Worm (Caenorhabditis elegans): ENCODE data around the gene ZK856.11.

The ZK856.11 gene

DNA sequence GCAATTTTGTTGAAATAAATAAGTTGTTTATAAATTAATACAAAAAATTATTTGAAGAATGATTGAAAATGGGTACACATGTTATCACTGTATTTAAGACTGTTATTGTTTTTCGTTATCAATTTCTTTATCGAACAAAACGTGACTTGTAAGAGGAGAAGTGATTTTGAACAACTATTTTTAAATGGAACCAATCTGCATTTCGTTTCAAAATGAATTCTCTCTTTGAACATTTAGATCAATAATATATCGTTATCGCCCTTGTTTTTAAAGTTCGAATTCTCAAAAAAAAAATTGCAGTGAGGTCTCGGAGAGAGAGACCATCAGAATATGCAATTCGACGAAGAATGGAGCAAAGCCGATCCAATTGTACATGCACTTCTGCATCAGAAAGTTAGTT is 25.5 kb downstream of the ZK856.11 start, which contains the start of gene cul-5:
TSS of gene cul-5 (plus strand) at position 301 of the 400 bp plus-strand sequence.
- no peak for TF ChIP-seq pes-1 (GFP tag; IDR thresholded peaks at IDR 0.05)

DNA sequence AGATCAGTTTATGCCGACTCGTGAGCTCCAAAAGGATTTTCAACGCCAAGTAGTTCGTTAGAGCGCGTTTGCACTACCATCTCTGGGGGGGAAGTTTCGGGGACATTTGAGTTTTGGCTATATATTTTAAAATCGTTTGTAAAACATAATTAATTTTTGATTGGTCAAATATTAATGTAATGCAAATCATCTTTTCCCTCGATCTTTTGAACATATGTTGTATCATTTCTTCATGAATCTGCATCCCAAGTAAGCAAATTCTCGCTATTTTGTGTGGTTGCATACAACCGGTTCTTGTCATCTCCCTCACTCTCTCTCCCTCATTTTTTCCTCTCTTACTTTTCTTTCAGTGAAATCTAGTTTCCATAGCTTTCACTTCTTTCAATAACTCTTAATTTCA is 26.6 kb downstream of the ZK856.11 start:
- no peak for TF ChIP-seq scrt-1 (GFP tag; IDR thresholded peaks at IDR 0.05)
- TF ChIP-seq tbx-37 (GFP tag; conservative IDR thresholded peaks at IDR 0.05): no peak
- TF ChIP-seq F13C5.2 (tag; optimal IDR thresholded peaks at IDR 0.05): peak; percentile 44
- TF ChIP-seq aly-1 (tag; optimal IDR thresholded peaks at IDR 0.05): no peak
- no peak for TF ChIP-seq tbx-11 (GFP tag; IDR thresholded peaks at IDR 0.05)
- TF ChIP-seq ceh-36 (tag; optimal IDR thresholded peaks at IDR 0.05): no peak
- no peak for TF ChIP-seq ets-7 (tag; optimal IDR thresholded peaks at IDR 0.05)

DNA sequence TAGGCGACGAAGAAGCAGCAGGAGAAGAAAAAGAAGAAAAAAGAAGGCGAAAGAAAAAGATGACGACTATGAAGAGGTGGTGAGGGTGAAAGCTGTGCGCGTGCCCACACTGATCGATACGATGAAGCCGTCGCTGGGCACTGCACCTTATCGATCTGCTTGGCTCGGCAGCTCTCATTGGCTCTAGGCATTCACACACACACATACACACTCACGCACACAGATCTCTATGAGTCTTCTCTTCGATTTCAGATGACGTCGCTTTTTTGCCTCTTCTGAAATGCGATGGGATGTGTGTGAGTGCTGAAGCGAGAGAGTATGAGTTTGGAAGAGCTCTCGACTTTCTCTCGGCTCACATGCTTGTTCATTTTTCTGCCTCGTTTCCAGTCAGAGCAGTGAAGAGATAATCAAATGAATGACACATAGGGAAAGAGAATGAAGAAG is 30.1 kb downstream of the ZK856.11 start:
- TF ChIP-seq sea-1 (GFP tag; conservative IDR thresholded peaks at IDR 0.05) (no peak), F13C5.2 (tag; optimal IDR thresholded peaks at IDR 0.05) (no peak), tra-4 (tag; optimal IDR thresholded peaks at IDR 0.05) (no peak), ets-7 (tag; optimal IDR thresholded peaks at IDR 0.05) (no peak), ceh-36 (tag; optimal IDR thresholded peaks at IDR 0.05) (no peak), tbx-11 (GFP tag; IDR thresholded peaks at IDR 0.05) (no peak), tbx-37 (GFP tag; conservative IDR thresholded peaks at IDR 0.05) (no peak), pes-1 (GFP tag; IDR thresholded peaks at IDR 0.05) (no peak)

DNA sequence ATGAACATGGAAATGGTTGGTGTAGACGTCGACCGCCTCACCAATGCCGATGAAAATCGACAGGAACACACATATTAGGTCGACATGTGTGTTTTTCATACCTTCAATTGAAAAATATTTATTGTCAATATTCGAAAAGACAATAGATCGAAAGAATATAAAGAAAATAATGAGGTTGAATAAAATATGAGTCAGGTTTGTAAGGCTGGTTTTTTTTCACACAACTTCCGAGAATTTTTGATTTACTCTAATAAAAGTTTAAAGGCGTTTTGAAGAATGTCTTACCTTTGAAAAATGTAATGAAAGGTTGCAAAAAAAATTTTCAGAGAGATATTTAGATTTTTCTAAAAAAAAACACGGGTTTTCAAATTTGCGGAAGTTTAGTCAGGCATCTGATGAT is 31.1 kb downstream of the ZK856.11 start, which contains the start of gene egl-3:
TSS of gene egl-3 (minus strand) at position 101 of the 400 bp plus-strand sequence.
- no peak for TF ChIP-seq ceh-36 (tag; optimal IDR thresholded peaks at IDR 0.05)
- no peak for TF ChIP-seq pes-1 (GFP tag; IDR thresholded peaks at IDR 0.05)
- TF ChIP-seq sea-1 (GFP tag; conservative IDR thresholded peaks at IDR 0.05): no peak
- TF ChIP-seq hmg-4 (GFP tag; optimal IDR thresholded peaks at IDR 0.05): no peak
- TF ChIP-seq tbx-11 (GFP tag; IDR thresholded peaks at IDR 0.05): no peak
- TF ChIP-seq ama-1 (optimal IDR thresholded peaks at IDR 0.05): no peak
- no peak for TF ChIP-seq tbx-37 (GFP tag; conservative IDR thresholded peaks at IDR 0.05)
- TF ChIP-seq tra-4 (tag; optimal IDR thresholded peaks at IDR 0.05): no peak
- no peak for TF ChIP-seq B0310.2 (tag; optimal IDR thresholded peaks at IDR 0.05)
- no peak for TF ChIP-seq F13C5.2 (tag; optimal IDR thresholded peaks at IDR 0.05)
- TF ChIP-seq hnd-1 (tag; optimal IDR thresholded peaks at IDR 0.05): no peak
- TF ChIP-seq ets-7 (tag; optimal IDR thresholded peaks at IDR 0.05): no peak
- TF ChIP-seq aly-1 (tag; optimal IDR thresholded peaks at IDR 0.05): no peak
- no peak for TF ChIP-seq ceh-13 (GFP tag; optimal IDR thresholded peaks at IDR 0.05)
- TF ChIP-seq flt-1 (GFP tag; IDR thresholded peaks at IDR 0.05): no peak
- TF ChIP-seq scrt-1 (GFP tag; IDR thresholded peaks at IDR 0.05): no peak

DNA sequence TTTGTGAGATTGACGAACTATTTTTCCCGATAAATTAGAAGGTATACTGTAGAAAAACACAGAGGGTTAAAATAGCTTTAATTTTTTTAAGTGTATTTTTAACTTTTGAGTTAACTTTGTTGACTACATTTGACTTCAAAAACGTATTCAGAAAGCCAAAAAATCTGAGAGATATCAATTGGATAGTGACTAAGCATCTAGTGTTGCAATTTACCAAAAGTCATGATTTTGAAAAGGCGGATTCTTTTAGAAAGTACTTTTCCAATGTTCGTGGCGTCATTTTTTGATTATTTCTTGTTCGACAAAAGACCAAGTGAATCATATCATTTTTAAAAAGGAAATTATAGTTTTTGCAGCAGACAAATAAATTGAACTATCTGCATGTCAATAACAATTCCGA is 35.9 kb downstream of the ZK856.11 start:
- TF ChIP-seq tbx-37 (GFP tag; conservative IDR thresholded peaks at IDR 0.05) (no peak), pes-1 (GFP tag; IDR thresholded peaks at IDR 0.05) (no peak), hmbx-1 (tag; optimal IDR thresholded peaks at IDR 0.05) (no peak), aly-1 (tag; optimal IDR thresholded peaks at IDR 0.05) (no peak), ceh-36 (tag; optimal IDR thresholded peaks at IDR 0.05) (no peak), sea-1 (GFP tag; conservative IDR thresholded peaks at IDR 0.05) (no peak), tra-4 (tag; optimal IDR thresholded peaks at IDR 0.05) (no peak), hmg-4 (GFP tag; optimal IDR thresholded peaks at IDR 0.05) (no peak), ama-1 (optimal IDR thresholded peaks at IDR 0.05) (no peak), B0310.2 (tag; optimal IDR thresholded peaks at IDR 0.05) (no peak), tbx-11 (GFP tag; IDR thresholded peaks at IDR 0.05) (no peak), flt-1 (GFP tag; IDR thresholded peaks at IDR 0.05) (no peak), ceh-13 (GFP tag; optimal IDR thresholded peaks at IDR 0.05) (no peak), F13C5.2 (tag; optimal IDR thresholded peaks at IDR 0.05) (no peak), hnd-1 (tag; optimal IDR thresholded peaks at IDR 0.05) (no peak), ets-7 (tag; optimal IDR thresholded peaks at IDR 0.05) (no peak), scrt-1 (GFP tag; IDR thresholded peaks at IDR 0.05) (no peak)

DNA sequence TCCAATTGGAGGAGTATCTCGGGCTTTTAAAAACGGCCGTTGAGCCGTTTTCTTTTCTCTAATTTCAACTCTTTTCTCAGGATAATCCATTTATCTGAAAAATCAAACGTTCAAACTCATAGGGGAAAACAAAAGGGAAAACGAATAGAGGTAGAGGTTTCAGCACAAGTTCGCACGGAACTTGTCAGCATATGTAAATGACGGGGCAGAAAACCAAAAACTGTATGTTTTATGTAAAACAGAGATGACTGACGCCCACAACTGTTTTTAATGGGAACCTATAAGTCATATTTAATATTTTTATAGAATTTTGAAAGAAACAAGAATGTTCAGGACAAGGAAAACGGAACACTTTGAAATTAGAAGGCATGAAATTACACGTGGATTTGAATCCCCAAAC is 38.4 kb downstream of the ZK856.11 start, which contains the start of gene C51E3.6:
TSS of gene C51E3.6 (minus strand) at position 101 of the 400 bp plus-strand sequence.
- TF ChIP-seq pes-1 (GFP tag; IDR thresholded peaks at IDR 0.05): no peak
- TF ChIP-seq tra-4 (tag; optimal IDR thresholded peaks at IDR 0.05): no peak
- TF ChIP-seq hmbx-1 (tag; optimal IDR thresholded peaks at IDR 0.05): no peak
- no peak for TF ChIP-seq tbx-11 (GFP tag; IDR thresholded peaks at IDR 0.05)
- TF ChIP-seq hnd-1 (tag; optimal IDR thresholded peaks at IDR 0.05): no peak
- no peak for TF ChIP-seq ets-7 (tag; optimal IDR thresholded peaks at IDR 0.05)
- no peak for TF ChIP-seq tbx-37 (GFP tag; conservative IDR thresholded peaks at IDR 0.05)
- TF ChIP-seq scrt-1 (GFP tag; IDR thresholded peaks at IDR 0.05): no peak
- no peak for TF ChIP-seq F13C5.2 (tag; optimal IDR thresholded peaks at IDR 0.05)
- TF ChIP-seq flt-1 (GFP tag; IDR thresholded peaks at IDR 0.05): no peak
- TF ChIP-seq sea-1 (GFP tag; conservative IDR thresholded peaks at IDR 0.05): no peak

DNA sequence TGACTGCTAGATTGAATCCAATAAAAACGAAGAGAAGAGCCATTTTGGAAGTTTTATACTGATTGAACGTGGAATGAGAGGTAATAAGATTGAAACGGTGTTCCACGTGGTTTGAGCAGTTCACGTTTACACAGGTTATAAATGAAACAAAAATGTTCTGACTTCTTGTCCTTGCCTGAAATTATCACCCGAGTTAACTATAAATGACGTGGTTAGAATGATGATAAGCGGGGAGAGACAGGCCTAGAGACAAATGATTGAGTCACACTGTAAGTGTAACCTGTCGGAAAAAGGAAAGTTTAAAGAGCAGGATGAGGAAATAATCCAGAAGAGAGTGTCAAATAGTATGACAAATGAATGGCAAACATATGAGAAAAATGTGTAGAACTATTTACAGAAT is 43.8 kb downstream of the ZK856.11 start, which contains the start of gene C51E3.10:
TSS of gene C51E3.10 (minus strand) at position 181 of the 400 bp plus-strand sequence.
- TF ChIP-seq ceh-13 (GFP tag; optimal IDR thresholded peaks at IDR 0.05) (no peak), flt-1 (GFP tag; IDR thresholded peaks at IDR 0.05) (no peak), ama-1 (optimal IDR thresholded peaks at IDR 0.05) (no peak), F13C5.2 (tag; optimal IDR thresholded peaks at IDR 0.05) (no peak), hmg-4 (GFP tag; optimal IDR thresholded peaks at IDR 0.05) (no peak), tra-4 (tag; optimal IDR thresholded peaks at IDR 0.05) (no peak), pes-1 (GFP tag; IDR thresholded peaks at IDR 0.05) (no peak), aly-1 (tag; optimal IDR thresholded peaks at IDR 0.05) (no peak), ets-7 (tag; optimal IDR thresholded peaks at IDR 0.05) (no peak), hmbx-1 (tag; optimal IDR thresholded peaks at IDR 0.05) (no peak), sea-1 (GFP tag; conservative IDR thresholded peaks at IDR 0.05) (no peak), B0310.2 (tag; optimal IDR thresholded peaks at IDR 0.05) (no peak), hnd-1 (tag; optimal IDR thresholded peaks at IDR 0.05) (no peak), ceh-36 (tag; optimal IDR thresholded peaks at IDR 0.05) (no peak), tbx-37 (GFP tag; conservative IDR thresholded peaks at IDR 0.05) (no peak), scrt-1 (GFP tag; IDR thresholded peaks at IDR 0.05) (no peak), tbx-11 (GFP tag; IDR thresholded peaks at IDR 0.05) (no peak)

DNA sequence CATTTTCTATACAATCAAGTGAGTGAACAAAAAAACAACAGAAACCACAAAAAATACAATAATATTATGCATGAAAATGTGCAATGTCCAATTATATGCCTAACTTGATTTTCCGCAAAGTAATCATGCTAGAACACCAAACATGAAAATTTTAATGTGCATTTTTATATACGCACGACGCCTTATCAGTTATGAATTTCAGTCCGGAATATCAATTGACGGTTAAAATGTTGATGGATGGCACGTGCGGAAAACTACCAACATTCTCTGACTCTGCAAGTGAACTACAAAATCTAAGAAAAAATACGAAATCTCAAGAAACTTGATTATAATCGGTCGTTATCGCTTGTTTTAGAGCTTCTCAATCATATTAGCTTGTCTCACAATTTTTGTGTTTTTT is 44.8 kb downstream of the ZK856.11 start:
- no peak for TF ChIP-seq sea-1 (GFP tag; conservative IDR thresholded peaks at IDR 0.05)
- TF ChIP-seq pes-1 (GFP tag; IDR thresholded peaks at IDR 0.05): no peak
- no peak for TF ChIP-seq ceh-36 (tag; optimal IDR thresholded peaks at IDR 0.05)
- TF ChIP-seq tbx-11 (GFP tag; IDR thresholded peaks at IDR 0.05): no peak
- TF ChIP-seq hnd-1 (tag; optimal IDR thresholded peaks at IDR 0.05): no peak
- TF ChIP-seq hmbx-1 (tag; optimal IDR thresholded peaks at IDR 0.05): no peak
- no peak for TF ChIP-seq ama-1 (optimal IDR thresholded peaks at IDR 0.05)
- no peak for TF ChIP-seq tra-4 (tag; optimal IDR thresholded peaks at IDR 0.05)
- no peak for TF ChIP-seq B0310.2 (tag; optimal IDR thresholded peaks at IDR 0.05)
- no peak for TF ChIP-seq ceh-13 (GFP tag; optimal IDR thresholded peaks at IDR 0.05)
- TF ChIP-seq aly-1 (tag; optimal IDR thresholded peaks at IDR 0.05): no peak
- no peak for TF ChIP-seq F13C5.2 (tag; optimal IDR thresholded peaks at IDR 0.05)
